Worm (Caenorhabditis elegans) whole organism, L4 larva: ENCODE measurements around the gene M7.7.
"Not testable (repeated sequence)": the region's sequence is repeated elsewhere in the genome, so short reads cannot be mapped to it uniquely, and the experiment has no call there.

Source experiments
- D1046.2 ChIP-seq: fragments of 200-800 bp; sonication (Bioruptor generic); IDR thresholded peaks from 2 replicates; pipeline ENCODE4 v1.3.6; 2022; ENCODE audit warnings: missing genetic modification characterization, missing compliant biosample characterization
- F10B5.3 ChIP-seq: sonication (generic microtip); optimal IDR thresholded peaks from 2 replicates; lab custom pipeline; 2016; ENCODE audit warnings: mild to moderate bottlenecking, missing genetic modification characterization, missing compliant biosample characterization
- F26F4.8 ChIP-seq: fragments of 200-800 bp; sonication (Bioruptor generic); conservative IDR thresholded peaks from 2 replicates; pipeline ENCODE4 v1.3.6; 2022; ENCODE audit warnings: missing genetic modification characterization, missing compliant biosample characterization
- F37D6.2 ChIP-seq: sonication (generic microtip); optimal IDR thresholded peaks from 2 replicates; lab custom pipeline; 2016; ENCODE audit warnings: mild to moderate bottlenecking, missing genetic modification characterization, missing compliant biosample characterization
- F49E8.2 ChIP-seq: sonication (generic microtip); optimal IDR thresholded peaks from 2 replicates; lab custom pipeline; 2016; ENCODE audit warnings: missing compliant biosample characterization, mild to moderate bottlenecking, missing genetic modification characterization, borderline replicate concordance
- R02D3.7 ChIP-seq: fragments of 150-350 bp; sonication (generic microtip); optimal IDR thresholded peaks from 3 replicates; lab custom pipeline; 2014; ENCODE audit warnings: missing biosample characterization, missing genetic modification characterization
- T26A8.4 ChIP-seq: fragments of 200-800 bp; sonication (Bioruptor generic); IDR thresholded peaks from 2 replicates; pipeline ENCODE4 v1.3.6; 2022; ENCODE audit warnings: missing genetic modification characterization, missing compliant biosample characterization
- aly-2 ChIP-seq: sonication (generic microtip); optimal IDR thresholded peaks from 2 replicates; lab custom pipeline; 2018; ENCODE audit warnings: missing biosample characterization, missing genetic modification characterization
- arid-1 ChIP-seq: fragments of 200-800 bp; sonication (Bioruptor generic); conservative IDR thresholded peaks from 2 replicates; pipeline ENCODE4 v1.3.6; 2022; ENCODE audit warnings: missing genetic modification reagents, missing genetic modification characterization, missing compliant biosample characterization
- ceh-28 ChIP-seq: fragments of 150-350 bp; optimal IDR thresholded peaks from 2 replicates; lab custom pipeline; 2014; ENCODE audit warnings: missing biosample characterization, missing genetic modification reagents, missing genetic modification characterization
- daf-16 ChIP-seq, 3 experiments: sonication (generic microtip); optimal IDR thresholded peaks; 2 replicates each; lab custom pipeline; 2016 to 2017; ENCODE audit warnings: missing genetic modification characterization in 3 of 3, missing genetic modification reagents in 3 of 3, mild to moderate bottlenecking in 2 of 3, missing compliant biosample characterization in 2 of 3, missing biosample characterization in 1 of 3, moderate library complexity in 1 of 3
- daf-19 ChIP-seq: fragments of 200-800 bp; sonication (Bioruptor generic); conservative IDR thresholded peaks from 2 replicates; pipeline ENCODE4 v1.3.6; 2022; ENCODE audit warnings: missing genetic modification characterization, missing compliant biosample characterization
- daf-8 ChIP-seq: fragments of 200-800 bp; sonication (Bioruptor generic); IDR thresholded peaks from 2 replicates; pipeline ENCODE4 v1.3.6; 2022; ENCODE audit warnings: missing genetic modification characterization, missing compliant biosample characterization
- dmd-9 ChIP-seq: fragments of 200-800 bp; sonication (Bioruptor generic); IDR thresholded peaks from 2 replicates; pipeline ENCODE4 v1.3.6; 2022; ENCODE audit warnings: missing genetic modification reagents, missing genetic modification characterization, missing compliant biosample characterization
- duxl-1 ChIP-seq: sonication (generic microtip); optimal IDR thresholded peaks from 2 replicates; lab custom pipeline; 2016; ENCODE audit warnings: mild to moderate bottlenecking, missing genetic modification characterization, moderate library complexity, missing compliant biosample characterization; ENCODE audit not compliant: poor library complexity
- egl-27 ChIP-seq: sonication (generic microtip); optimal IDR thresholded peaks from 3 replicates; lab custom pipeline; 2017; ENCODE audit warnings: missing biosample characterization, missing genetic modification reagents, missing genetic modification characterization
- fkh-10 ChIP-seq: fragments of 150-350 bp; optimal IDR thresholded peaks from 2 replicates; lab custom pipeline; 2014; ENCODE audit warnings: missing biosample characterization, missing genetic modification reagents, missing genetic modification characterization
- gei-8 ChIP-seq: fragments of 200-800 bp; sonication (Bioruptor generic); optimal IDR thresholded peaks from 2 replicates; lab custom pipeline; 2018; ENCODE audit warnings: mild to moderate bottlenecking, missing genetic modification characterization, missing compliant biosample characterization
- hlh-30 ChIP-seq: sonication (generic microtip); optimal IDR thresholded peaks from 2 replicates; lab custom pipeline; 2017; ENCODE audit warnings: antibody characterized with exemption, mild to moderate bottlenecking, missing genetic modification characterization, missing compliant biosample characterization; ENCODE audit not compliant: insufficient read depth
- jun-1 ChIP-seq: fragments of 150-350 bp; optimal IDR thresholded peaks from 2 replicates; lab custom pipeline; 2014; ENCODE audit warnings: missing biosample characterization, missing genetic modification reagents, missing genetic modification characterization
- lim-7 ChIP-seq: fragments of 200-800 bp; sonication (Bioruptor generic); IDR thresholded peaks from 2 replicates; pipeline ENCODE4 v1.3.6; 2022; ENCODE audit warnings: missing genetic modification characterization, missing compliant biosample characterization
- lin-29 ChIP-seq: fragments of 200-800 bp; sonication (Bioruptor generic); IDR thresholded peaks from 2 replicates; pipeline ENCODE4 v1.3.6; 2022; ENCODE audit warnings: missing genetic modification reagents, missing genetic modification characterization, missing compliant biosample characterization
- madf-5 ChIP-seq, 2 experiments: fragments of 200-800 bp; sonication (Bioruptor generic); IDR thresholded peaks; 2 replicates each; pipeline ENCODE4 v1.3.6; 2022; ENCODE audit warnings: missing compliant biosample characterization in 2 of 2, missing genetic modification characterization in 2 of 2
- mxl-2 ChIP-seq: fragments of 200-800 bp; sonication (Bioruptor generic); conservative IDR thresholded peaks from 2 replicates; pipeline ENCODE4 v1.3.6; 2022; ENCODE audit warnings: missing genetic modification reagents, missing genetic modification characterization, missing compliant biosample characterization
- nhr-10 ChIP-seq: fragments of 150-350 bp; optimal IDR thresholded peaks from 2 replicates; lab custom pipeline; 2014; ENCODE audit warnings: missing biosample characterization, missing genetic modification characterization
- nhr-111 ChIP-seq: fragments of 200-800 bp; sonication (Bioruptor generic); optimal IDR thresholded peaks from 2 replicates; lab custom pipeline; 2018; ENCODE audit warnings: mild to moderate bottlenecking, missing genetic modification characterization, missing compliant biosample characterization
- nhr-25 ChIP-seq: sonication (generic microtip); optimal IDR thresholded peaks from 2 replicates; lab custom pipeline; 2017; ENCODE audit warnings: missing genetic modification characterization, mild to moderate bottlenecking, missing compliant biosample characterization, antibody characterized with exemption, moderate library complexity, borderline replicate concordance; ENCODE audit not compliant: insufficient read depth
- nhr-28 ChIP-seq: fragments of 150-350 bp; optimal IDR thresholded peaks from 2 replicates; lab custom pipeline; 2014; ENCODE audit warnings: missing biosample characterization, missing genetic modification characterization
- nhr-48 ChIP-seq: sonication (generic microtip); optimal IDR thresholded peaks from 2 replicates; lab custom pipeline; 2016; ENCODE audit warnings: mild to moderate bottlenecking, missing genetic modification characterization, missing compliant biosample characterization
- nhr-6 ChIP-seq: fragments of 150-350 bp; optimal IDR thresholded peaks from 2 replicates; lab custom pipeline; 2014; ENCODE audit warnings: missing biosample characterization, missing genetic modification characterization
- pha-4 ChIP-seq, 2 experiments: fragments of 150-350 bp in 1 of 2; fragments of 200-800 bp in 1 of 2; sonication (Bioruptor generic) in 1 of 2; IDR thresholded peaks in 1 of 2; optimal IDR thresholded peaks in 1 of 2; 2 replicates each; pipeline versions ENCODE4 v1.3.6 to Lab custom; 2014 to 2022; ENCODE audit warnings: missing genetic modification characterization in 2 of 2, missing genetic modification reagents in 2 of 2, missing biosample characterization in 1 of 2, missing compliant biosample characterization in 1 of 2
- pqm-1 ChIP-seq: sonication (generic microtip); optimal IDR thresholded peaks from 2 replicates; lab custom pipeline; 2017; ENCODE audit warnings: missing biosample characterization, missing genetic modification characterization
- saeg-2 ChIP-seq: fragments of 200-800 bp; sonication (Bioruptor generic); IDR thresholded peaks from 2 replicates; pipeline ENCODE4 v1.3.6; 2022; ENCODE audit warnings: missing genetic modification reagents, missing genetic modification characterization, missing compliant biosample characterization
- sdz-12 ChIP-seq: fragments of 200-800 bp; sonication (Bioruptor generic); optimal IDR thresholded peaks from 2 replicates; lab custom pipeline; 2018; ENCODE audit warnings: mild to moderate bottlenecking, missing genetic modification characterization, missing compliant biosample characterization
- set-16 ChIP-seq: fragments of 200-800 bp; sonication (Bioruptor generic); IDR thresholded peaks from 2 replicates; pipeline ENCODE4 v1.3.6; 2022; ENCODE audit warnings: missing genetic modification reagents, missing genetic modification characterization, missing compliant biosample characterization
- skn-1 ChIP-seq: fragments of 150-350 bp; optimal IDR thresholded peaks from 2 replicates; lab custom pipeline; 2014; ENCODE audit warnings: missing biosample characterization, missing genetic modification characterization
- spr-3 ChIP-seq: fragments of 200-800 bp; sonication (Bioruptor generic); optimal IDR thresholded peaks from 2 replicates; lab custom pipeline; 2018; ENCODE audit warnings: mild to moderate bottlenecking, missing genetic modification characterization, missing compliant biosample characterization
- tag-97 ChIP-seq: fragments of 200-800 bp; sonication (Bioruptor generic); IDR thresholded peaks from 2 replicates; pipeline ENCODE4 v1.3.6; 2022; ENCODE audit warnings: missing genetic modification characterization, missing compliant biosample characterization
- unc-39 ChIP-seq: sonication (generic microtip); optimal IDR thresholded peaks from 2 replicates; lab custom pipeline; 2017; ENCODE audit warnings: missing biosample characterization, missing genetic modification characterization
- unc-62 ChIP-seq, 3 experiments: fragments of 150-350 bp in 1 of 3; sonication (generic microtip); optimal IDR thresholded peaks in 2 of 3; peaks in 1 of 3; 1 replicate in 1 of 3; 2 replicates in 2 of 3; lab custom pipeline; 2014 to 2017; ENCODE audit warnings: missing biosample characterization in 3 of 3, missing genetic modification characterization in 3 of 3, missing genetic modification reagents in 3 of 3, missing genotype in 1 of 3
- zag-1 ChIP-seq: fragments of 150-350 bp; optimal IDR thresholded peaks from 2 replicates; lab custom pipeline; 2014; ENCODE audit warnings: missing biosample characterization, missing genetic modification characterization
- zfp-3 ChIP-seq: fragments of 200-800 bp; sonication (Bioruptor generic); conservative IDR thresholded peaks from 2 replicates; pipeline ENCODE4 v1.3.6; 2022; ENCODE audit warnings: missing genetic modification reagents, missing genetic modification characterization, missing compliant biosample characterization
- zip-11 ChIP-seq: fragments of 200-800 bp; sonication (Bioruptor generic); IDR thresholded peaks from 2 replicates; pipeline ENCODE4 v1.3.6; 2022; ENCODE audit warnings: missing genetic modification characterization, missing compliant biosample characterization
- ztf-11 ChIP-seq: fragments of 150-350 bp; optimal IDR thresholded peaks from 2 replicates; lab custom pipeline; 2014; ENCODE audit warnings: missing biosample characterization, missing genetic modification characterization

M7.7 gene

ce11 chrIV:11070895-11071294 is 18.7 kb upstream of the M7.7 start:
- TF ChIP-seq unc-62 (GFP tag; optimal IDR thresholded peaks at IDR 0.05 in 1 of 2; lab: Kevin White, UChicago) (peak in 1 of 2 experiments; percentile 96), zag-1 (peak; percentile 46)
- not testable (repeated sequence) for TF ChIP-seq unc-62 (tag; optimal IDR thresholded peaks at IDR 0.05; lab: Kevin White, UChicago)
- TF ChIP-seq, all 104 proteins: peak for 2; not testable (repeated sequence) for 102

DNA sequence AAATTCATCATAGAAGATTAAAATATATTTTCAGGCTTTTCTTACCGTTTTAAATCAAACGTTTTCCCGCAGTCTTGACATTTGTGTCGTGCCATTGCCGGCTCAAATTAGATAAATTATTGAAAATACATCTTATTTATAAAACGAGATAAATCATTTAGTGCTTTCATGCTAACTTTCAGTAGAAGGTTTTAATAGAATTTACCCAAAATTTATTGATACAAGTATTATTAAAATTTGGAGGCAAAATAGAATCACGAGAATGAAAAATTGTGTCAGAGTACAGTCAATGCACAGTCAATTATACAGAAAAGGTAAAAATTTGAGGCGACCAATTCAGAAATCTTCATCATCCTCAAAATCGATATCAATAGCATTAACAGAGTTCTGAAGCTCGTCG is 11.1 kb upstream of the M7.7 start, which contains the start of gene Y5F2A.4:
TSS of gene Y5F2A.4 (minus strand) at position 101 of the 400 bp plus-strand sequence.
- TF ChIP-seq F37D6.2 (tag; lab: Kevin White, UChicago) (no peak), lim-7 (GFP tag; lab: Robert Waterston, UW) (no peak), duxl-1 (tag; lab: Kevin White, UChicago) (no peak), ceh-28 (tag; lab: Kevin White, UChicago) (no peak), sdz-12 (GFP tag; lab: Kevin White, UChicago) (no peak), zip-11 (GFP tag; lab: Robert Waterston, UW) (no peak), nhr-111 (GFP tag; lab: Kevin White, UChicago) (no peak), zag-1 (no peak), daf-8 (GFP tag; lab: Robert Waterston, UW) (no peak), skn-1 (tag; lab: Kevin White, UChicago) (no peak), ztf-11 (tag; lab: Kevin White, UChicago) (no peak), T26A8.4 (GFP tag; lab: Robert Waterston, UW) (no peak), daf-16 (GFP tag; optimal IDR thresholded peaks at IDR 0.05; lab: Kevin White, UChicago) (no peak), daf-16 (tag; optimal IDR thresholded peaks at IDR 0.05; lab: Kevin White, UChicago) (no peak), nhr-48 (tag; lab: Kevin White, UChicago) (no peak), dmd-9 (no peak)

ce11 chrIV:11080823-11081285 is 8.8 kb upstream of the M7.7 start, which contains the start of gene atg-7:
atg-7 (minus strand) TSS chrIV:11081055.
- TF ChIP-seq F49E8.2 (tag; lab: Kevin White, UChicago) (no peak), nhr-28 (no peak), unc-39 (tag; lab: Kevin White, UChicago) (no peak), madf-5 (GFP tag; IDR thresholded peaks at IDR 0.05; lab: Robert Waterston, UW) (no peak), saeg-2 (GFP tag; lab: Robert Waterston, UW) (no peak), mxl-2 (GFP tag; lab: Robert Waterston, UW) (no peak), zfp-3 (peak; percentile 69; the same call in 1 of the 2 replicates), pqm-1 (tag; lab: Kevin White, UChicago) (no peak), tag-97 (no peak), F26F4.8 (GFP tag; lab: Robert Waterston, UW) (no peak), set-16 (GFP tag; lab: Robert Waterston, UW) (no peak), unc-62 (GFP tag; optimal IDR thresholded peaks at IDR 0.05 in 1 of 2; lab: Kevin White, UChicago) (peak in 1 of 2 experiments; percentile 77), unc-62 (tag; optimal IDR thresholded peaks at IDR 0.05; lab: Kevin White, UChicago) (no peak), fkh-10 (no peak), R02D3.7 (tag; lab: Kevin White, UChicago) (no peak), nhr-10 (tag; lab: Kevin White, UChicago) (no peak), ztf-11 (tag; lab: Kevin White, UChicago) (no peak), duxl-1 (tag; lab: Kevin White, UChicago) (no peak), F10B5.3 (no peak), egl-27 (tag; lab: Kevin White, UChicago) (no peak), jun-1 (no peak), nhr-48 (tag; lab: Kevin White, UChicago) (no peak), lim-7 (GFP tag; lab: Robert Waterston, UW) (no peak), dmd-9 (no peak), nhr-6 (no peak), sdz-12 (GFP tag; lab: Kevin White, UChicago) (no peak), spr-3 (GFP tag; lab: Kevin White, UChicago) (peak; percentile 70), aly-2 (tag; lab: Kevin White, UChicago) (no peak), nhr-25 (no peak), pha-4 (GFP tag; IDR thresholded peaks at IDR 0.05; lab: Robert Waterston, UW) (no peak), pha-4 (tag; optimal IDR thresholded peaks at IDR 0.05; lab: Kevin White, UChicago) (no peak), hlh-30 (no peak), D1046.2 (GFP tag; lab: Robert Waterston, UW) (no peak), gei-8 (GFP tag; lab: Kevin White, UChicago) (peak; percentile 25), lin-29 (GFP tag; lab: Robert Waterston, UW) (peak; percentile 22; the same call in 1 of the 2 replicates), daf-19 (no peak), arid-1 (GFP tag; lab: Robert Waterston, UW) (no peak)
